Worm (Caenorhabditis elegans) whole organism, L1 larva: ENCODE data around the gene hpd-1.

Source experiments
- efl-3 ChIP-seq: fragments of 200-800 bp; sonication (Bioruptor generic); optimal IDR thresholded peaks from 2 replicates; lab custom pipeline; 2018; ENCODE audit warnings: mild to moderate bottlenecking, missing genetic modification characterization, missing compliant biosample characterization
- nhr-20 ChIP-seq: sonication (generic microtip); optimal IDR thresholded peaks from 2 replicates; lab custom pipeline; 2016; ENCODE audit warnings: mild to moderate bottlenecking, missing genetic modification characterization, missing compliant biosample characterization
- unc-30 ChIP-seq: sonication (generic microtip); optimal IDR thresholded peaks from 2 replicates; lab custom pipeline; 2017; ENCODE audit warnings: missing biosample characterization, missing genetic modification characterization
- ztf-4 ChIP-seq: fragments of 150-350 bp; optimal IDR thresholded peaks from 2 replicates; lab custom pipeline; 2014; ENCODE audit warnings: missing biosample characterization, missing genetic modification characterization

- TF ChIP-seq ztf-4 (tag; lab: Kevin White, UChicago) (peak; percentile 25), nhr-20 (peak; percentile 84), efl-3 (GFP tag; lab: Kevin White, UChicago) (no peak), unc-30 (no peak)
Observed at ce11 chrIII:10506699-10507248, 28.6 kb upstream of the hpd-1 start, which contains the start of the genes sip-1 and sly-1.
